Fruit fly (Drosophila melanogaster) whole organism, pupa: ENCODE measurements around the gene CG31075.

Source experiments
- CG14655 ChIP-seq: fragments of 200-800 bp; sonication (Bioruptor generic); optimal IDR thresholded peaks from 3 replicates; lab custom pipeline; 2017; ENCODE audit warnings: mild to moderate bottlenecking, missing biosample characterization, missing genetic modification reagents, missing genetic modification characterization
- CG15710 ChIP-seq: fragments of 200-800 bp; sonication (Bioruptor generic); optimal IDR thresholded peaks from 2 replicates; lab custom pipeline; 2018; ENCODE audit warnings: missing biosample characterization, mild to moderate bottlenecking, missing genetic modification characterization, moderate library complexity
- CG17806 ChIP-seq: fragments of 200-800 bp; sonication (Bioruptor generic); optimal IDR thresholded peaks from 2 replicates; lab custom pipeline; 2018; ENCODE audit warnings: missing biosample characterization, mild to moderate bottlenecking, missing genetic modification characterization, moderate library complexity
- CG32121 ChIP-seq: fragments of 200-800 bp; sonication (Bioruptor generic); IDR thresholded peaks from 2 replicates; pipeline ENCODE4 v1.3.6; 2022; ENCODE audit warnings: missing biosample characterization, missing genetic modification characterization
- CG9948 ChIP-seq: fragments of 200-800 bp; sonication (Bioruptor generic); optimal IDR thresholded peaks from 2 replicates; lab custom pipeline; 2018; ENCODE audit warnings: missing biosample characterization, mild to moderate bottlenecking, missing genetic modification characterization, moderate library complexity
- D1 ChIP-seq: fragments of 200-800 bp; sonication (Bioruptor generic); optimal IDR thresholded peaks from 2 replicates; lab custom pipeline; 2018; ENCODE audit warnings: missing biosample characterization, mild to moderate bottlenecking, missing genetic modification characterization, moderate library complexity
- Ets98B ChIP-seq: fragments of 200-800 bp; sonication (Bioruptor generic); IDR thresholded peaks from 2 replicates; pipeline ENCODE4 v1.3.6; 2022; ENCODE audit warnings: missing biosample characterization, missing genetic modification characterization
- Snoo ChIP-seq: fragments of 200-800 bp; sonication (Bioruptor generic); optimal IDR thresholded peaks from 3 replicates; lab custom pipeline; 2017; ENCODE audit warnings: missing biosample characterization, mild to moderate bottlenecking, missing genetic modification characterization, inconsistent platforms
- fd96Ca ChIP-seq: fragments of 200-800 bp; sonication (Bioruptor generic); IDR thresholded peaks from 3 replicates; pipeline ENCODE4 v1.3.6; 2022; ENCODE audit warnings: missing biosample characterization, missing genetic modification characterization

DNA sequence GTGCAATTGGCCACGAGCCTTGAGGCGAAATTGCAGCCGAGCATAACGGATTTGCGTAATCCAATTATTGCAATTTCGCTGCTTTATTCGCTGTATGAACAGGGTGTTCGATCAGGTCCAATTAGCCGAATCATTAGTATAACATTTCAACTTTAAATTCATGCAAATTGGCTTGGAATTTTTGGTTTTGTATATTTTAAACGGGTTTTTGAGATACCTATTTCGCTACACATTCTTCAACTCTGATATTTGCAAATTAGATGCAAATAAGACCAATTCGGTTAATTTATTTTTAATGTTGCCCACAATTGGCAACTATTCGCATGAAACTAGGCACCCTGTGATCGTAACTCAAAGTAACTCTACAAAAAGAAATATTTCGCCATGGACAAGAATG lies 34.8 kb downstream of the CG31075 start:
- TF ChIP-seq CG14655 (GFP tag; lab: Kevin White, UChicago): peak; percentile 91
- peak; percentile 98 for TF ChIP-seq CG9948
- TF ChIP-seq Snoo (tag; lab: Kevin White, UChicago): no peak
- peak; percentile 95 for TF ChIP-seq D1 (tag; lab: Kevin White, UChicago)
- peak; percentile 85 for TF ChIP-seq CG32121 (GFP tag; lab: Robert Waterston, UW)
- peak; percentile 84 for TF ChIP-seq Ets98B (GFP tag; lab: Robert Waterston, UW)
- TF ChIP-seq fd96Ca: peak; percentile 93; the same call in 2 of the 3 replicates
- TF ChIP-seq CG15710 (tag; lab: Kevin White, UChicago): peak; percentile 94
- TF ChIP-seq CG17806: peak; percentile 97
